Fruit fly (Drosophila melanogaster): ENCODE data around the gene Sf3b5.

DNA sequence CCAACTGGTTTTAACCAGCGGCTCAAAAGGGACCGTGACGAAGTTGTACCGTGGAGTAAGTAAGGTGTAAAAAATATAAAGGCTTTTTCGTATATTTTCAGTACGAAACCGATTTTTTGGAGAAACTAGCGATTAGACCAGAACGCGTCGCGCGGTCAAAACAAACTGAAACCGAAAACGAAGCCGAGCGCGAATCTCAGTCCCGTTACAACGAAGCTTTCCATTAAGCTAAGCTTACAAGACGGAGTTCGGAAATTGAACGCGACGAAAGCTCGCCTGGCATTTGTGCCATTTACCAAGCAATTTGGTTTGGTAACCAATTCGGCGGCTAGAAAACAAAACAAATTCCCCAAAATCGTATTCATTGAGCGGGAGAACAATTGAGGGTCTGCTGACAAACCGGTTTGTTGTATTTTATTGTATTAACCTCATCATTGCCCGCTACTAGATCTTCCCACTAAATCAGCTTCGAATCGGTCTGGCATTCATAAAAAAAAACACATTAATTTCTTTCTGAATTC, 13.4 kb downstream of the Sf3b5 start:
- TF ChIP-seq trem (tag; optimal IDR thresholded peaks at IDR 0.05) (no peak), fd96Cb (tag; optimal IDR thresholded peaks at IDR 0.05) (no peak), fd102C (GFP tag; optimal IDR thresholded peaks at IDR 0.05) (no peak), Eip74EF (GFP tag; optimal IDR thresholded peaks at IDR 0.05) (no peak), wdn (GFP tag; IDR thresholded peaks at IDR 0.05) (no peak), TFAM (GFP tag; optimal IDR thresholded peaks at IDR 0.05) (no peak), her (GFP tag; optimal IDR thresholded peaks at IDR 0.05) (no peak)

Data from whole organism, embryonic.